Worm (Caenorhabditis elegans) whole organism, L1 larva: ENCODE data around the gene chk-1.

ENCODE experiments used
- C04F5.9 ChIP-seq: sonication (generic microtip); optimal IDR thresholded peaks from 2 replicates; lab custom pipeline; 2016; ENCODE audit warnings: missing genetic modification characterization, missing compliant biosample characterization
- C34B4.2 ChIP-seq: sonication (generic microtip); optimal IDR thresholded peaks from 2 replicates; lab custom pipeline; 2017; ENCODE audit warnings: mild to moderate bottlenecking, missing genetic modification characterization, missing compliant biosample characterization
- aha-1 ChIP-seq: fragments of 150-350 bp; optimal IDR thresholded peaks from 2 replicates; lab custom pipeline; 2014; ENCODE audit warnings: missing biosample characterization, missing genetic modification characterization
- aly-2 ChIP-seq: fragments of 150-350 bp; optimal IDR thresholded peaks from 2 replicates; lab custom pipeline; 2014; ENCODE audit warnings: missing biosample characterization, missing genetic modification characterization
- ama-1 ChIP-seq: fragments of 150-350 bp; optimal IDR thresholded peaks from 2 replicates; lab custom pipeline; 2014
- blmp-1 ChIP-seq: fragments of 150-350 bp; optimal IDR thresholded peaks from 2 replicates; lab custom pipeline; 2014; ENCODE audit warnings: missing biosample characterization, missing genetic modification characterization
- ceh-8 ChIP-seq: fragments of 200-800 bp; sonication (Bioruptor generic); optimal IDR thresholded peaks from 2 replicates; lab custom pipeline; 2018; ENCODE audit warnings: mild to moderate bottlenecking, missing genetic modification characterization, moderate library complexity, missing compliant biosample characterization
- ceh-90 ChIP-seq: sonication (generic microtip); optimal IDR thresholded peaks from 2 replicates; lab custom pipeline; 2016; ENCODE audit warnings: missing genetic modification characterization, missing compliant biosample characterization
- dpl-1 ChIP-seq, 3 experiments: fragments of 150-350 bp in 2 of 3; sonication (generic microtip) in 1 of 3; optimal IDR thresholded peaks; 2 replicates each; lab custom pipeline; 2014 to 2017; ENCODE audit warnings: missing biosample characterization in 3 of 3, missing genetic modification characterization in 3 of 3, missing genetic modification reagents in 3 of 3
- dsc-1 ChIP-seq: sonication (generic microtip); optimal IDR thresholded peaks from 2 replicates; lab custom pipeline; 2016; ENCODE audit warnings: mild to moderate bottlenecking, missing genetic modification characterization, missing compliant biosample characterization
- efl-1 ChIP-seq, 4 experiments: fragments of 150-350 bp; optimal IDR thresholded peaks in 3 of 4; peaks in 1 of 4; 1 replicate in 1 of 4; 2 replicates in 3 of 4; lab custom pipeline; 2014; ENCODE audit warnings: missing biosample characterization in 2 of 4, missing genetic modification characterization in 2 of 4, missing genetic modification reagents in 2 of 4
- egl-13 ChIP-seq: sonication (generic microtip); optimal IDR thresholded peaks from 2 replicates; lab custom pipeline; 2016; ENCODE audit warnings: missing genotype, missing genetic modification reagents, missing genetic modification characterization, missing compliant biosample characterization
- egl-27 ChIP-seq, 2 experiments: fragments of 150-350 bp in 1 of 2; sonication (generic microtip); optimal IDR thresholded peaks; 3 replicates each; lab custom pipeline; 2017 to 2018; ENCODE audit warnings: missing biosample characterization in 2 of 2, missing genetic modification characterization in 2 of 2, missing genetic modification reagents in 2 of 2
- ets-5 ChIP-seq: fragments of 200-800 bp; sonication (Bioruptor generic); IDR thresholded peaks from 2 replicates; pipeline ENCODE4 v1.3.6; 2022; ENCODE audit warnings: missing genetic modification characterization, missing compliant biosample characterization
- grh-1 ChIP-seq: fragments of 200-800 bp; sonication (Bioruptor generic); IDR thresholded peaks from 2 replicates; pipeline ENCODE4 v1.3.6; 2022; ENCODE audit warnings: missing genetic modification reagents, missing genetic modification characterization, missing compliant biosample characterization
- hlh-4 ChIP-seq: sonication (generic microtip); optimal IDR thresholded peaks from 2 replicates; lab custom pipeline; 2016; ENCODE audit warnings: mild to moderate bottlenecking, missing genetic modification characterization, missing compliant biosample characterization
- irx-1 ChIP-seq: sonication (generic microtip); optimal IDR thresholded peaks from 2 replicates; lab custom pipeline; 2016; ENCODE audit warnings: missing genetic modification characterization, missing compliant biosample characterization
- jun-1 ChIP-seq: fragments of 150-350 bp; optimal IDR thresholded peaks from 2 replicates; lab custom pipeline; 2014; ENCODE audit warnings: missing biosample characterization, missing genetic modification reagents, missing genetic modification characterization
- lin-15B ChIP-seq: fragments of 150-350 bp; sonication (generic microtip); optimal IDR thresholded peaks from 3 replicates; lab custom pipeline; 2014; ENCODE audit warnings: missing biosample characterization, missing genetic modification characterization
- lin-35 ChIP-seq, 2 experiments: fragments of 150-350 bp; optimal IDR thresholded peaks; 2 replicates each; lab custom pipeline; 2014; ENCODE audit warnings: missing biosample characterization in 2 of 2, missing genetic modification characterization in 2 of 2, missing genetic modification reagents in 2 of 2
- lir-3 ChIP-seq: sonication (generic microtip); optimal IDR thresholded peaks from 2 replicates; lab custom pipeline; 2016; ENCODE audit warnings: mild to moderate bottlenecking, missing genetic modification characterization, moderate library complexity, missing compliant biosample characterization; ENCODE audit not compliant: poor library complexity
- lsy-2 ChIP-seq, 2 experiments: fragments of 150-350 bp; optimal IDR thresholded peaks; 2 replicates each; lab custom pipeline; 2014; ENCODE audit warnings: missing biosample characterization in 2 of 2, missing genetic modification characterization in 2 of 2
- mef-2 ChIP-seq: fragments of 150-350 bp; optimal IDR thresholded peaks from 2 replicates; lab custom pipeline; 2014; ENCODE audit warnings: missing biosample characterization, missing genetic modification characterization
- nhr-11 ChIP-seq: fragments of 150-350 bp; optimal IDR thresholded peaks from 2 replicates; lab custom pipeline; 2014; ENCODE audit warnings: missing biosample characterization, missing genetic modification characterization
- nhr-12 ChIP-seq: sonication (generic microtip); optimal IDR thresholded peaks from 2 replicates; lab custom pipeline; 2017; ENCODE audit warnings: missing biosample characterization, missing genetic modification characterization
- nhr-19 ChIP-seq: fragments of 200-800 bp; sonication (Bioruptor generic); conservative IDR thresholded peaks from 2 replicates; pipeline ENCODE4 v1.3.6; 2022; ENCODE audit warnings: missing genetic modification characterization, missing compliant biosample characterization
- nhr-20 ChIP-seq: sonication (generic microtip); optimal IDR thresholded peaks from 2 replicates; lab custom pipeline; 2016; ENCODE audit warnings: mild to moderate bottlenecking, missing genetic modification characterization, missing compliant biosample characterization
- nhr-237 ChIP-seq: fragments of 150-350 bp; optimal IDR thresholded peaks from 2 replicates; lab custom pipeline; 2014; ENCODE audit warnings: missing biosample characterization, missing genetic modification characterization
- nhr-28 ChIP-seq: fragments of 150-350 bp; optimal IDR thresholded peaks from 2 replicates; lab custom pipeline; 2014; ENCODE audit warnings: missing biosample characterization, missing genetic modification characterization
- nhr-47 ChIP-seq: sonication (generic microtip); optimal IDR thresholded peaks from 2 replicates; lab custom pipeline; 2016; ENCODE audit warnings: mild to moderate bottlenecking, missing genetic modification characterization, moderate library complexity, missing compliant biosample characterization
- nhr-84 ChIP-seq: sonication (generic microtip); optimal IDR thresholded peaks from 2 replicates; lab custom pipeline; 2017; ENCODE audit warnings: missing biosample characterization, missing genetic modification characterization
- nhr-85 ChIP-seq: sonication (generic microtip); peaks from one replicate; lab custom pipeline; 2016; ENCODE audit warnings: missing genetic modification characterization, inconsistent platforms, missing compliant biosample characterization
- rnt-1 ChIP-seq: sonication (generic microtip); optimal IDR thresholded peaks from 2 replicates; lab custom pipeline; 2016; ENCODE audit warnings: mild to moderate bottlenecking, missing genetic modification characterization, moderate library complexity, missing compliant biosample characterization
- snu-23 ChIP-seq: sonication (generic microtip); optimal IDR thresholded peaks from 2 replicates; lab custom pipeline; 2016; ENCODE audit warnings: missing genetic modification characterization, missing compliant biosample characterization
- tlp-1 ChIP-seq: fragments of 150-350 bp; optimal IDR thresholded peaks from 2 replicates; lab custom pipeline; 2014; ENCODE audit warnings: missing biosample characterization, missing genetic modification characterization
- unc-130 ChIP-seq: fragments of 150-350 bp; optimal IDR thresholded peaks from 2 replicates; lab custom pipeline; 2017; ENCODE audit warnings: missing biosample characterization, missing genetic modification characterization, inconsistent platforms
- unc-30 ChIP-seq: sonication (generic microtip); optimal IDR thresholded peaks from 2 replicates; lab custom pipeline; 2017; ENCODE audit warnings: missing biosample characterization, missing genetic modification characterization
- vab-15 ChIP-seq: sonication (generic microtip); optimal IDR thresholded peaks from 2 replicates; lab custom pipeline; 2017; ENCODE audit warnings: missing genotype, mild to moderate bottlenecking, missing genetic modification characterization, missing compliant biosample characterization
- zip-4 ChIP-seq: fragments of 200-800 bp; sonication (Bioruptor generic); optimal IDR thresholded peaks from 2 replicates; lab custom pipeline; 2018; ENCODE audit warnings: mild to moderate bottlenecking, missing genetic modification characterization, moderate library complexity, missing compliant biosample characterization
- ztf-4 ChIP-seq: fragments of 150-350 bp; optimal IDR thresholded peaks from 2 replicates; lab custom pipeline; 2014; ENCODE audit warnings: missing biosample characterization, missing genetic modification characterization

The chk-1 gene

DNA sequence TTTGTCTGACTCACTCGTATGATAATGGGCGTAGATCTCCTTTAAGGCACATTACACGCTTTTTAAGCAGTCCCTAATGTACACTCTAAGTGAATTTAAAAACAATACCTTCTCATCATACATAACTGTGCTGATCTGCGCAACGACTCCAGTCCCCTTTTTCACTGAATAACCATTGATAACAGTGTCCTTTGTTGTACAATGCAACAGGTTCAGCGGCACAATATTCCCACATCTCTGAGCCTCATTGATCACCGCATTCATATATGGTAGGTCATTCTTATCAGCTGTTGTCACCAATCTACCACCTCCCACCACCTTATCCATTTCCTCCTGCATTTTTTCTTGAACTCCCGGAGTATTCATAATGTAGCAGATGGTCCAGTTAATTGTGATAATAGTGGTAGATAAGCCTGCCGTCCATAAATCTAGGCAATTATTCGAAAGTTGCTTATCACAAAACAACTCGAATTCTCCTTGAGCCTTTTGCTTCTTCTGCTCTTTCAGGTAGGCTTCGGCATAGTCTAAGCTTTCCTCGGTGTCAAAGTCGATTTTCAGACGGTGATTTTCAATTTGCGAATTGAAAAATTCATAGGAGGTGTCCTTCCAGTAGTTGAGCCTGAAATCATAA, 42.6 kb upstream of the chk-1 start:
- no peak for TF ChIP-seq jun-1 (tag; lab: Kevin White, UChicago)
- TF ChIP-seq efl-1 (optimal IDR thresholded peaks at IDR 0.05; lab: Kevin White, UChicago): no peak
- TF ChIP-seq efl-1 (GFP tag; optimal IDR thresholded peaks at IDR 0.05 in 1 of 2; lab: Kevin White, UChicago): peak in 1 of 2 experiments; percentile 24

DNA sequence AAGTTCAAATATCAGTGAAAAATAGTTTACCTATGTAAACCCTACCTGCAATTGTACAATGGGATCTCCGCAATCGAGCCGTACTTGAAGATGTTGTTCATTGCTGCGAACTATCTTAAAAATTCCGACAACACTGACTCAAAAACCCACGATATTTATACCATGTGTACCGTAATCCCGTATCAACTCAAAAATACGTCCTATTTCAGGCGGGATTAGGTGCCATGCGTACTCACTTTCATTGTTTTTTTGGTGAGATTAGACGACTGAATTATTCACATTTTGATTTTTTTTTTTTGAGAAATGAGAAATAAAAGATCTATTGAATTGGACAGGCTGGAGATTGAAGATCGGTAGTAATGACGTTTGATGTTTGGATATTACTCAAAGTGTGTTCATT, 41.1 kb upstream of the chk-1 start, which contains the start of gene srt-30:
Gene srt-30 (minus strand): TSS at position 101 of the 400 bp plus-strand sequence.
- TF ChIP-seq dpl-1 (GFP tag; optimal IDR thresholded peaks at IDR 0.05; lab: Kevin White, UChicago) (no peak), nhr-47 (tag; lab: Kevin White, UChicago) (no peak), lin-35 (GFP tag; optimal IDR thresholded peaks at IDR 0.05; lab: Kevin White, UChicago) (no peak), unc-130 (no peak), ztf-4 (tag; lab: Kevin White, UChicago) (no peak), tlp-1 (tag; lab: Kevin White, UChicago) (no peak), irx-1 (tag; lab: Kevin White, UChicago) (no peak)

DNA sequence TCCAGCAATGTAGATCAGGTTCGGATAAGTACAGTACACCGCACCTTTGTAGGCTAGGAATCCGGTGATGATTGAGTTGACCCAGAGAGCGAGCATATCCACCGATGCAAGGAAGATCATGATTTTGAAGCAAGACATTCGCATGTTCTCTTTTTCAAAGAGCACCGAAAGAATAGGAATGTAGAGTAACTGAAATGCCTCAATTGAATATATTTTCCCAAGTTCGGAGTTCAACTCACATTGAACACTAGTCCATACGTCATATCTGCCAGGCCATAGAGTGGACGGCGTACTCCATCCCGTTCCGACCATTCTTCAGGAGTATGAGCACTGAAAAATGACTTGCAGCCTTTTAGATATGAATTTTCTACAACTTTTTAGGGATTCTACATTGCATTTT, 40.5 kb upstream of the chk-1 start:
- TF ChIP-seq lin-15B: no peak
- peak; percentile 0 for TF ChIP-seq nhr-85 (tag; lab: Kevin White, UChicago)
- TF ChIP-seq C34B4.2 (tag; lab: Kevin White, UChicago): no peak

- TF ChIP-seq dsc-1 (tag; lab: Kevin White, UChicago) (no peak), snu-23 (GFP tag; lab: Kevin White, UChicago) (no peak), C34B4.2 (tag; lab: Kevin White, UChicago) (no peak), lsy-2 (tag; optimal IDR thresholded peaks at IDR 0.05; lab: Kevin White, UChicago) (no peak), ceh-90 (no peak), nhr-84 (tag; lab: Kevin White, UChicago) (no peak), zip-4 (no peak), nhr-12 (tag; lab: Kevin White, UChicago) (no peak), C04F5.9 (no peak), nhr-11 (tag; lab: Kevin White, UChicago) (no peak), blmp-1 (tag; lab: Kevin White, UChicago) (no peak), nhr-19 (GFP tag; lab: Robert Waterston, UW) (no peak), hlh-4 (tag; lab: Kevin White, UChicago) (no peak), aha-1 (tag; lab: Kevin White, UChicago) (no peak), vab-15 (tag; lab: Kevin White, UChicago) (no peak), aly-2 (tag; lab: Kevin White, UChicago) (no peak), rnt-1 (tag; lab: Kevin White, UChicago) (no peak), mef-2 (tag; lab: Kevin White, UChicago) (no peak), nhr-28 (tag; lab: Kevin White, UChicago) (no peak)
Observed at ce11 chrV:3790424-3790823, 31.2 kb upstream of the chk-1 start.

ce11 chrV:3789770-3790169, 30.5 kb upstream of the chk-1 start, which contains the start of gene R08F11.7:
TSS of gene R08F11.7 (plus strand) at chrV:3790070.
- TF ChIP-seq ama-1 (lab: Kevin White, UChicago) (no peak), grh-1 (GFP tag; lab: Robert Waterston, UW) (no peak), egl-13 (tag; lab: Kevin White, UChicago) (no peak), C04F5.9 (no peak), nhr-20 (tag; lab: Kevin White, UChicago) (no peak), irx-1 (tag; lab: Kevin White, UChicago) (no peak), nhr-237 (tag; lab: Kevin White, UChicago) (no peak), nhr-11 (tag; lab: Kevin White, UChicago) (no peak), ets-5 (no peak), ztf-4 (tag; lab: Kevin White, UChicago) (no peak), ceh-8 (GFP tag; lab: Kevin White, UChicago) (no peak), unc-130 (no peak), unc-30 (tag; lab: Kevin White, UChicago) (no peak), egl-27 (tag; optimal IDR thresholded peaks at IDR 0.05; lab: Kevin White, UChicago) (no peak), lir-3 (tag; lab: Kevin White, UChicago) (no peak)
